Worm (Caenorhabditis elegans): Measurements from ENCODE around the gene cutl-18.

Gene cutl-18

DNA sequence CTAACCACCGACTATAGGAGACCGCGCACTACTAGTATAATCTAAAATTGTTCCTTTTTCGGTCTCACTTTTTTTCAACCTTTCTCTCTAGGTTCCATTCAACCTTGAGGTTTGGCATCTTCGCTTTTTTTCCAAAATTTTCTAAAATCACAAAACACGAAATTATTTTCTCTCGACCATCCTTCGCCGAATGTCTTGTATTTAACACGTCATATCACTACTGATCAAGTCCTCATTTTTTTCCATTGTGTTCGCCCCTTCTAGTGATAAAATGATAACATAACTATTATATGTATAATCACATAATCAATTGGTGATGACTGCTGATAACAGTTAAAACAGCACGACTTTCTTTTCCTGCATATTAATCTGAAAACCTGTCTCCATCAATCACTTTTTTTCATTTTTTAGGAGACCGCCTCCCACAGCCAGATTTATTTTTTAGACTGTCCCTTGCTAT lies 5.7 kb downstream of the cutl-18 start, which contains the start of gene T03F7.7:
T03F7.7 (plus strand) TSS at position 410 of the 460 bp plus-strand sequence.
- TF ChIP-seq sup-37 (GFP tag; optimal IDR thresholded peaks at IDR 0.05) = no peak
- no peak for TF ChIP-seq grh-1 (GFP tag; IDR thresholded peaks at IDR 0.05)
- peak; percentile 43 for TF ChIP-seq lin-14 (GFP tag; optimal IDR thresholded peaks at IDR 0.05)
- no peak for TF ChIP-seq fkh-8 (tag; optimal IDR thresholded peaks at IDR 0.05)
- no peak for TF ChIP-seq efl-1 (optimal IDR thresholded peaks at IDR 0.05)
- TF ChIP-seq efl-1 (GFP tag; optimal IDR thresholded peaks at IDR 0.05 in 1 of 2) = peak in 1 of 2 experiments; percentile 75
- TF ChIP-seq blmp-1 (tag; optimal IDR thresholded peaks at IDR 0.05) = peak; percentile 44
- TF ChIP-seq nhr-90 (tag; optimal IDR thresholded peaks at IDR 0.05; ENCODE audit: poor library complexity) = peak; percentile 6
- peak; percentile 78 for TF ChIP-seq elt-2 (tag; optimal IDR thresholded peaks at IDR 0.05)
- peak; percentile 71 for TF ChIP-seq nhr-85 (tag)
- TF ChIP-seq efl-3 (GFP tag; optimal IDR thresholded peaks at IDR 0.05) = no peak

DNA sequence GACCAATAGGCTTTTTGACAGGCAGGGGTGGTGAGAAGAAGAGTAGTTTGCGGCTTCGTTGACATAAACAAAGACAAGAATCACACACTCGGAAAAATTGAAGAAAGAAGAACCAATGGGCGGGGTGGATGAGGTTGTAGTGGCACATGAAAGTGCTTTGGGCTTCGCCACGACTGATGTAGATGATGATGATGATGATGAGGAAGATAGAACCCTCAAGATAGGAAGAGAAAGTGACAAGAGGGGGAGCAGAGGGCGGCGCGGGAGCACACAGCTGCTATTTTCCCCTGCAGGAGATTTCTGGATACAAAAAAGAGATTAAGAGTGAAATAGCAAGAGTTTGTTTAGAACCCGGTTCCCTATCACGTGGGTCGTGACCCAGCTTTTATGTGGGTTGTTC lies 7.8 kb downstream of the cutl-18 start:
- TF ChIP-seq nhr-47 (tag; optimal IDR thresholded peaks at IDR 0.05) (no peak), nhr-71 (tag; optimal IDR thresholded peaks at IDR 0.05) (peak; percentile 80), F16B12.6 (tag; optimal IDR thresholded peaks at IDR 0.05) (no peak), egl-27 (tag; optimal IDR thresholded peaks at IDR 0.05) (no peak), nhr-12 (tag; optimal IDR thresholded peaks at IDR 0.05) (no peak), lin-14 (GFP tag; optimal IDR thresholded peaks at IDR 0.05) (peak; percentile 93), C04F5.9 (tag; optimal IDR thresholded peaks at IDR 0.05) (no peak), mdl-1 (tag; optimal IDR thresholded peaks at IDR 0.05) (no peak), nhr-90 (tag; optimal IDR thresholded peaks at IDR 0.05; ENCODE audit: poor library complexity) (no peak), aly-2 (tag; optimal IDR thresholded peaks at IDR 0.05) (no peak), sup-37 (GFP tag; optimal IDR thresholded peaks at IDR 0.05) (no peak), snpc-4 (tag; optimal IDR thresholded peaks at IDR 0.05) (no peak), nhr-85 (tag) (no peak), unc-130 (tag; optimal IDR thresholded peaks at IDR 0.05) (peak; percentile 60), fkh-10 (GFP tag; optimal IDR thresholded peaks at IDR 0.05) (no peak), xbp-1 (tag; optimal IDR thresholded peaks at IDR 0.05) (no peak), dsc-1 (tag; optimal IDR thresholded peaks at IDR 0.05) (peak; percentile 23), sptf-1 (tag; optimal IDR thresholded peaks at IDR 0.05) (no peak), lir-3 (tag; optimal IDR thresholded peaks at IDR 0.05; ENCODE audit: poor library complexity) (no peak), skn-1 (tag; optimal IDR thresholded peaks at IDR 0.05) (peak; percentile 4), vab-15 (tag; optimal IDR thresholded peaks at IDR 0.05) (no peak), lsy-2 (tag; optimal IDR thresholded peaks at IDR 0.05) (peak in 1 of 2 experiments; percentile 35), tbx-2 (tag; optimal IDR thresholded peaks at IDR 0.05) (peak; percentile 33), snu-23 (GFP tag; optimal IDR thresholded peaks at IDR 0.05) (peak; percentile 36), efl-3 (GFP tag; optimal IDR thresholded peaks at IDR 0.05) (no peak), ets-5 (GFP tag; IDR thresholded peaks at IDR 0.05) (no peak), fkh-8 (tag; optimal IDR thresholded peaks at IDR 0.05) (no peak), hlh-17 (GFP tag; optimal IDR thresholded peaks at IDR 0.05; ENCODE audit: borderline replicate concordance) (no peak), jun-1 (tag; optimal IDR thresholded peaks at IDR 0.05) (no peak), sox-4 (tag; optimal IDR thresholded peaks at IDR 0.05) (no peak), rnt-1 (tag; optimal IDR thresholded peaks at IDR 0.05) (peak; percentile 81), hpl-2 (GFP tag; optimal IDR thresholded peaks at IDR 0.05) (no peak), zag-1 (tag; optimal IDR thresholded peaks at IDR 0.05) (no peak), ztf-4 (tag; optimal IDR thresholded peaks at IDR 0.05) (no peak), nhr-20 (tag; optimal IDR thresholded peaks at IDR 0.05) (peak; percentile 47), ztf-11 (tag; optimal IDR thresholded peaks at IDR 0.05) (no peak), nhr-19 (GFP tag; conservative IDR thresholded peaks at IDR 0.05) (peak; percentile 41), swsn-7 (tag; optimal IDR thresholded peaks at IDR 0.05) (peak; percentile 17), dpl-1 (GFP tag; optimal IDR thresholded peaks at IDR 0.05) (no peak), ceh-8 (GFP tag; optimal IDR thresholded peaks at IDR 0.05) (no peak), efl-1 (optimal IDR thresholded peaks at IDR 0.05) (no peak), efl-1 (GFP tag; optimal IDR thresholded peaks at IDR 0.05 in 1 of 2) (no peak), nhr-76 (tag; optimal IDR thresholded peaks at IDR 0.05) (no peak)
